Fruit fly (Drosophila melanogaster) whole organism, embryonic: ENCODE measurements around the gene kin17.

ENCODE experiments used
- B-H1 ChIP-seq: fragments of 200-800 bp; sonication (Bioruptor generic); IDR thresholded peaks from 3 replicates; pipeline ENCODE4 v1.3.6; 2022; ENCODE audit warnings: missing biosample characterization, missing genetic modification characterization
- CG1024 ChIP-seq: fragments of 200-800 bp; sonication (Bioruptor generic); IDR thresholded peaks from 2 replicates; pipeline ENCODE4 v1.3.6; 2022; ENCODE audit warnings: missing biosample characterization, missing genetic modification characterization
- CG11398 ChIP-seq: fragments of 200-800 bp; sonication (Bioruptor generic); optimal IDR thresholded peaks from 2 replicates; lab custom pipeline; 2016; ENCODE audit warnings: missing biosample characterization, missing genetic modification characterization
- CG11560 ChIP-seq: fragments of 200-800 bp; sonication (Bioruptor generic); IDR thresholded peaks from 3 replicates; pipeline ENCODE4 v1.3.6; 2022; ENCODE audit warnings: missing biosample characterization, missing genetic modification characterization
- CG12071 ChIP-seq: fragments of 200-800 bp; sonication (Bioruptor generic); optimal IDR thresholded peaks from 3 replicates; lab custom pipeline; 2018; ENCODE audit warnings: missing biosample characterization, mild to moderate bottlenecking, missing genetic modification characterization
- CG12104 ChIP-seq: fragments of 200-800 bp; sonication (Bioruptor generic); optimal IDR thresholded peaks from 3 replicates; lab custom pipeline; 2016; ENCODE audit warnings: missing biosample characterization, missing genetic modification characterization
- CG12942 ChIP-seq: fragments of 200-800 bp; sonication (Bioruptor generic); optimal IDR thresholded peaks from 3 replicates; lab custom pipeline; 2016; ENCODE audit warnings: missing biosample characterization, missing genetic modification characterization
- CG13123 ChIP-seq: fragments of 200-800 bp; sonication (Bioruptor generic); optimal IDR thresholded peaks from 2 replicates; lab custom pipeline; 2016; ENCODE audit warnings: missing biosample characterization, missing genetic modification characterization
- CG14050 ChIP-seq: fragments of 200-800 bp; sonication (Bioruptor generic); IDR thresholded peaks from 3 replicates; pipeline ENCODE4 v1.3.6; 2022; ENCODE audit warnings: missing biosample characterization, missing genetic modification characterization
- CG15073 ChIP-seq: fragments of 200-800 bp; sonication (Bioruptor generic); optimal IDR thresholded peaks from 2 replicates; lab custom pipeline; 2016; ENCODE audit warnings: missing biosample characterization, missing genetic modification characterization
- CG15269 ChIP-seq: fragments of 200-800 bp; sonication (Bioruptor generic); optimal IDR thresholded peaks from 2 replicates; lab custom pipeline; 2018; ENCODE audit warnings: missing biosample characterization, mild to moderate bottlenecking, missing genetic modification characterization, moderate library complexity
- CG1603 ChIP-seq: fragments of 200-800 bp; sonication (Bioruptor generic); optimal IDR thresholded peaks from 2 replicates; lab custom pipeline; 2019; ENCODE audit warnings: missing biosample characterization, mild to moderate bottlenecking, missing genetic modification characterization, moderate library complexity
- CG16813 ChIP-seq: fragments of 200-800 bp; sonication (Bioruptor generic); IDR thresholded peaks from 3 replicates; pipeline ENCODE4 v1.3.6; 2022; ENCODE audit warnings: missing biosample characterization, missing genetic modification characterization; ENCODE audit not compliant: partially characterized antibody
- CG16863 ChIP-seq: fragments of 200-800 bp; sonication (Bioruptor generic); optimal IDR thresholded peaks from 3 replicates; lab custom pipeline; 2016; ENCODE audit warnings: missing biosample characterization, missing genetic modification characterization
- CG2120 ChIP-seq: fragments of 200-800 bp; sonication (Bioruptor generic); optimal IDR thresholded peaks from 3 replicates; lab custom pipeline; 2016; ENCODE audit warnings: missing biosample characterization, missing genetic modification characterization
- CG2712 ChIP-seq: fragments of 200-800 bp; optimal IDR thresholded peaks from 3 replicates; lab custom pipeline; 2019; ENCODE audit warnings: missing biosample characterization, mild to moderate bottlenecking, missing genetic modification characterization, moderate library complexity
- CG30431 ChIP-seq: fragments of 200-800 bp; sonication (Bioruptor generic); optimal IDR thresholded peaks from 2 replicates; lab custom pipeline; 2017; ENCODE audit warnings: missing biosample characterization, missing genetic modification characterization
- CG32772 ChIP-seq: fragments of 200-800 bp; sonication (Bioruptor generic); IDR thresholded peaks from 2 replicates; pipeline ENCODE4 v1.3.6; 2022; ENCODE audit warnings: missing biosample characterization, missing genetic modification characterization
- CG34376 ChIP-seq: fragments of 200-800 bp; sonication (Bioruptor generic); optimal IDR thresholded peaks from 2 replicates; lab custom pipeline; 2018; ENCODE audit warnings: missing biosample characterization, mild to moderate bottlenecking, missing genetic modification characterization
- CG43689 ChIP-seq: fragments of 200-800 bp; sonication (Bioruptor generic); IDR thresholded peaks from 2 replicates; pipeline ENCODE4 v1.3.6; 2022; ENCODE audit warnings: missing biosample characterization, missing genetic modification characterization
- CG5180 ChIP-seq: fragments of 200-800 bp; sonication (Bioruptor generic); optimal IDR thresholded peaks from 3 replicates; lab custom pipeline; 2017; ENCODE audit warnings: missing biosample characterization, missing genetic modification characterization, mild to moderate bottlenecking, moderate library complexity, missing genetic modification reagents
- CG5245 ChIP-seq: fragments of 200-800 bp; sonication (Bioruptor generic); optimal IDR thresholded peaks from 3 replicates; lab custom pipeline; 2016; ENCODE audit warnings: missing biosample characterization, missing genetic modification characterization
- CG7745 ChIP-seq: fragments of 200-800 bp; sonication (Bioruptor generic); optimal IDR thresholded peaks from 2 replicates; lab custom pipeline; 2018; ENCODE audit warnings: missing biosample characterization, mild to moderate bottlenecking, missing genetic modification characterization, moderate library complexity
- CG8478 ChIP-seq: fragments of >200 bp; optimal IDR thresholded peaks from 2 replicates; lab custom pipeline; 2018
- CG8944 ChIP-seq: fragments of 200-800 bp; sonication (Bioruptor generic); optimal IDR thresholded peaks from 3 replicates; lab custom pipeline; 2016; ENCODE audit warnings: missing biosample characterization, missing genetic modification characterization
- Camta ChIP-seq: fragments of 200-800 bp; sonication (Bioruptor generic); optimal IDR thresholded peaks from 2 replicates; lab custom pipeline; 2016; ENCODE audit warnings: missing biosample characterization, missing genetic modification characterization
- Chrac-16 ChIP-seq: fragments of 200-800 bp; sonication (Bioruptor generic); optimal IDR thresholded peaks from 3 replicates; lab custom pipeline; 2016; ENCODE audit warnings: missing biosample characterization, missing genetic modification characterization
- D19B ChIP-seq: fragments of 200-800 bp; sonication (Bioruptor generic); optimal IDR thresholded peaks from 2 replicates; lab custom pipeline; 2017; ENCODE audit warnings: missing biosample characterization, mild to moderate bottlenecking, missing genetic modification characterization
- Deaf1 ChIP-seq: fragments of 200-800 bp; optimal IDR thresholded peaks from 3 replicates; lab custom pipeline; 2019; ENCODE audit warnings: missing biosample characterization, mild to moderate bottlenecking, missing genetic modification characterization, moderate library complexity
- Dp ChIP-seq: fragments of 200-800 bp; sonication (Bioruptor generic); optimal IDR thresholded peaks from 2 replicates; lab custom pipeline; 2018; ENCODE audit warnings: missing biosample characterization, mild to moderate bottlenecking, missing genetic modification characterization, moderate library complexity
- H15 ChIP-seq: fragments of 200-800 bp; sonication (Bioruptor generic); IDR thresholded peaks from 3 replicates; pipeline ENCODE4 v1.3.6; 2022; ENCODE audit warnings: missing biosample characterization, missing genetic modification characterization
- HLHmδ ChIP-seq: fragments of 200-800 bp; sonication (Bioruptor generic); optimal IDR thresholded peaks from 2 replicates; lab custom pipeline; 2018; ENCODE audit warnings: missing biosample characterization, mild to moderate bottlenecking, missing genetic modification characterization, moderate library complexity
- Hand ChIP-seq: fragments of 200-800 bp; sonication (Bioruptor generic); optimal IDR thresholded peaks from 2 replicates; lab custom pipeline; 2017; ENCODE audit warnings: mild to moderate bottlenecking, missing biosample characterization, missing genetic modification reagents, missing genetic modification characterization
- Med ChIP-seq: fragments of 200-800 bp; sonication (Bioruptor generic); peaks from one replicate; lab custom pipeline; 2016; ENCODE audit warnings: missing biosample characterization, missing genetic modification characterization, mild to moderate bottlenecking, inconsistent platforms, moderate library complexity
- Mrtf ChIP-seq: fragments of 200-800 bp; sonication (Bioruptor generic); IDR thresholded peaks from 3 replicates; pipeline ENCODE4 v1.3.6; 2022; ENCODE audit warnings: missing biosample characterization, missing genetic modification characterization
- Nf-YB ChIP-seq: fragments of 200-800 bp; sonication (Bioruptor generic); optimal IDR thresholded peaks from 3 replicates; lab custom pipeline; 2019; ENCODE audit warnings: missing biosample characterization, mild to moderate bottlenecking, missing genetic modification characterization, moderate library complexity
- Side ChIP-seq: fragments of 200-800 bp; sonication (Bioruptor generic); optimal IDR thresholded peaks from 2 replicates; lab custom pipeline; 2016; ENCODE audit warnings: missing biosample characterization, missing genetic modification characterization
- Spps ChIP-seq: fragments of 200-800 bp; sonication (Bioruptor generic); optimal IDR thresholded peaks from 2 replicates; lab custom pipeline; 2018; ENCODE audit warnings: missing biosample characterization, mild to moderate bottlenecking, missing genetic modification characterization
- YL-1 ChIP-seq: fragments of 200-800 bp; sonication (Bioruptor generic); optimal IDR thresholded peaks from 3 replicates; lab custom pipeline; 2017; ENCODE audit warnings: missing biosample characterization, mild to moderate bottlenecking, missing genetic modification characterization
- al ChIP-seq: fragments of 200-800 bp; sonication (Bioruptor generic); IDR thresholded peaks from 2 replicates; pipeline ENCODE4 v1.3.6; 2022; ENCODE audit warnings: missing biosample characterization, missing genetic modification characterization
- disco-r ChIP-seq: fragments of 200-800 bp; sonication (Bioruptor generic); optimal IDR thresholded peaks from 2 replicates; lab custom pipeline; 2016; ENCODE audit warnings: missing biosample characterization, missing genetic modification characterization
- dm ChIP-seq: fragments of 200-800 bp; sonication (Bioruptor generic); optimal IDR thresholded peaks from 3 replicates; lab custom pipeline; 2016; ENCODE audit warnings: missing biosample characterization, missing genetic modification characterization
- dmrt11E ChIP-seq: fragments of 200-800 bp; sonication (Bioruptor generic); optimal IDR thresholded peaks from 3 replicates; lab custom pipeline; 2018; ENCODE audit warnings: missing biosample characterization, mild to moderate bottlenecking, missing genetic modification characterization, moderate library complexity
- eve ChIP-seq, 2 experiments: fragments of >200 bp; optimal IDR thresholded peaks; 2 replicates each; lab custom pipeline; 2017; ENCODE audit warnings: missing biosample characterization in 2 of 2, missing genetic modification characterization in 2 of 2
- fd102C ChIP-seq: fragments of 200-800 bp; sonication (Bioruptor generic); optimal IDR thresholded peaks from 2 replicates; lab custom pipeline; 2018; ENCODE audit warnings: missing biosample characterization, mild to moderate bottlenecking, missing genetic modification characterization, moderate library complexity
- fu2 ChIP-seq: fragments of 200-800 bp; sonication (Bioruptor generic); optimal IDR thresholded peaks from 2 replicates; lab custom pipeline; 2016; ENCODE audit warnings: missing biosample characterization, missing genetic modification characterization
- gfzf ChIP-seq: fragments of 200-800 bp; sonication (Bioruptor generic); optimal IDR thresholded peaks from 2 replicates; lab custom pipeline; 2016; ENCODE audit warnings: missing biosample characterization, mild to moderate bottlenecking, missing genetic modification characterization, moderate library complexity
- grau ChIP-seq: fragments of 200-800 bp; optimal IDR thresholded peaks from 3 replicates; lab custom pipeline; 2019; ENCODE audit warnings: missing biosample characterization, mild to moderate bottlenecking, missing genetic modification characterization, moderate library complexity
- ind ChIP-seq: fragments of 200-800 bp; sonication (Bioruptor generic); optimal IDR thresholded peaks from 3 replicates; lab custom pipeline; 2016; ENCODE audit warnings: missing biosample characterization, missing genetic modification characterization
- lbe ChIP-seq: fragments of 200-800 bp; sonication (Bioruptor generic); optimal IDR thresholded peaks from 2 replicates; lab custom pipeline; 2016; ENCODE audit warnings: missing biosample characterization, mild to moderate bottlenecking, missing genetic modification characterization
- pho ChIP-seq: fragments of 200-800 bp; sonication (Bioruptor generic); optimal IDR thresholded peaks from 2 replicates; lab custom pipeline; 2016; ENCODE audit warnings: missing biosample characterization, missing genetic modification characterization
- phol ChIP-seq: fragments of 200-800 bp; sonication (Bioruptor generic); optimal IDR thresholded peaks from 3 replicates; lab custom pipeline; 2018; ENCODE audit warnings: missing biosample characterization, mild to moderate bottlenecking, missing genetic modification characterization, moderate library complexity
- sisA ChIP-seq: fragments of 200-800 bp; sonication (Bioruptor generic); IDR thresholded peaks from 2 replicates; pipeline ENCODE4 v1.3.6; 2022; ENCODE audit warnings: missing biosample characterization, missing genetic modification characterization
- vvl ChIP-seq: fragments of 200-800 bp; sonication (Bioruptor generic); IDR thresholded peaks from 2 replicates; pipeline ENCODE4 v1.3.6; 2022; ENCODE audit warnings: missing biosample characterization, missing genetic modification characterization
- wdn ChIP-seq: fragments of 200-800 bp; sonication (Bioruptor generic); IDR thresholded peaks from 2 replicates; pipeline ENCODE4 v1.3.6; 2022; ENCODE audit warnings: missing biosample characterization, missing genetic modification characterization

The kin17 gene

dm6 chr3L:20388983-20389382 lies 32.4 kb downstream of the kin17 start (continued):
- TF ChIP-seq CG30431 (no peak), CG16863 (GFP tag; lab: Kevin White, UChicago) (no peak), fd102C (no peak), Dp (GFP tag; lab: Kevin White, UChicago) (no peak), Hand (no peak), dm (no peak), Camta (GFP tag; lab: Kevin White, UChicago) (no peak), CG14050 (GFP tag; lab: Robert Waterston, UW) (no peak), D19B (GFP tag; lab: Kevin White, UChicago) (no peak), al (GFP tag; lab: Robert Waterston, UW) (no peak), CG5245 (peak; percentile 1), HLHmδ (GFP tag; lab: Kevin White, UChicago) (no peak), CG13123 (GFP tag; lab: Kevin White, UChicago) (no peak), phol (no peak), CG11398 (no peak), H15 (no peak), CG8944 (no peak), CG1603 (tag; lab: Kevin White, UChicago) (peak; percentile 47), Med (peak; percentile 92), CG7745 (tag; lab: Kevin White, UChicago) (no peak), CG2712 (tag; lab: Kevin White, UChicago) (peak; percentile 12), vvl (GFP tag; lab: Robert Waterston, UW) (peak; percentile 69), Nf-YB (GFP tag; lab: Kevin White, UChicago) (no peak), CG32772 (GFP tag; lab: Robert Waterston, UW) (no peak), fu2 (GFP tag; lab: Kevin White, UChicago) (no peak), CG12071 (peak; percentile 18), CG11560 (tag; lab: Robert Waterston, UW) (no peak), CG15269 (tag; lab: Kevin White, UChicago) (peak; percentile 59), gfzf (GFP tag; lab: Kevin White, UChicago) (no peak), grau (tag; lab: Kevin White, UChicago) (peak; percentile 37), Mrtf (GFP tag; lab: Robert Waterston, UW) (0 out of 3 replicates have a peak, but pooled peaks have one; percentile 36), CG12104 (GFP tag; lab: Kevin White, UChicago) (no peak), ind (GFP tag; lab: Kevin White, UChicago) (peak; percentile 36), CG16813 (no peak), Chrac-16 (no peak), wdn (peak; percentile 54; the same call in 1 of the 2 replicates), Spps (tag; lab: Kevin White, UChicago) (no peak), CG8478 (lab: Kevin White, UChicago) (no peak), CG12942 (GFP tag; lab: Kevin White, UChicago) (no peak), B-H1 (GFP tag; lab: Robert Waterston, UW) (no peak), Side (GFP tag; lab: Kevin White, UChicago) (peak; percentile 11), CG34376 (GFP tag; lab: Kevin White, UChicago) (peak; percentile 86), sisA (GFP tag; lab: Robert Waterston, UW) (0 out of 2 replicates have a peak, but pooled peaks have one; percentile 19)
- TF ChIP-seq, all 482 proteins: peak for 161

DNA sequence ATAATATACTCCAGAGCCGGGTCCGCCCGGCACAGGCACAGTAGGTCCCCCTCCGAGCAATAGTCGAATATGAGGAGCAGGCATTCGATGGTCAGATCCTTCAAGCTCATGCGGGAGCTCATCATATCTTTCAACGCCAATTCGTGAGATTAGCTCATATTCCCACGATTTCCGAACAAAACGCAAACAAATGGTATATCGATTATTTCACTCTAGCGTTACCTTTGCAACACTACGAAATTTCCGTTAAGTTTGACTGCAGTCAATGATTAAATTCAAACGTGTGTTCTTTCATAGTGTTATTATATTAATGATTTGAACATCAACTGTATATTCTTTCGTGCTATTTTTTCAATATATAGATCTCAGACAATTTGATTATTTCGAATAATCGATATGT lies 36.8 kb downstream of the kin17 start, which contains the start of gene CG33969:
TSS of gene CG33969 (minus strand) at position 197 of the 400 bp plus-strand sequence.
- peak; percentile 11 for TF ChIP-seq Deaf1 (tag; lab: Kevin White, UChicago)
- TF ChIP-seq dmrt11E (tag; lab: Kevin White, UChicago) = no peak
- TF ChIP-seq CG15073 = no peak
- TF ChIP-seq eve (GFP tag; optimal IDR thresholded peaks at IDR 0.05; lab: Kevin White, UChicago) = no peak
- TF ChIP-seq disco-r (GFP tag; lab: Kevin White, UChicago) = no peak
- TF ChIP-seq CG43689 (GFP tag; lab: Robert Waterston, UW) = no peak
- TF ChIP-seq pho (GFP tag; lab: Kevin White, UChicago) = no peak
- no peak for TF ChIP-seq CG5180 (GFP tag; lab: Kevin White, UChicago)
- TF ChIP-seq YL-1 = peak; percentile 58
- peak; percentile 21 for TF ChIP-seq lbe (GFP tag; lab: Kevin White, UChicago)
- no peak for TF ChIP-seq Nf-YB (GFP tag; lab: Kevin White, UChicago)
- TF ChIP-seq CG1024 (GFP tag; lab: Robert Waterston, UW) = no peak
- peak; percentile 16 for TF ChIP-seq CG2120
